Worm (Caenorhabditis elegans): ENCODE results near the gene F19G12.11.

The F19G12.11 gene

ce11 chrX:1426425-1426824 lies at the start of gene F19G12.11:
TSS of gene F19G12.11 (minus strand) at chrX:1426525.
- no peak for TF ChIP-seq nhr-237 (tag; optimal IDR thresholded peaks at IDR 0.05)
- TF ChIP-seq fos-1 (tag; optimal IDR thresholded peaks at IDR 0.05) = no peak
- no peak for TF ChIP-seq daf-12 (tag; optimal IDR thresholded peaks at IDR 0.05)
- no peak for TF ChIP-seq hif-1 (tag; optimal IDR thresholded peaks at IDR 0.05)
- TF ChIP-seq dmd-9 (GFP tag; IDR thresholded peaks at IDR 0.05) = no peak

ce11 chrX:1476005-1476404 lies 49.7 kb upstream of the F19G12.11 start:
- no peak for TF ChIP-seq unc-39 (tag; optimal IDR thresholded peaks at IDR 0.05)
- TF ChIP-seq aha-1 (tag) = peak; percentile 47
- 0 out of 2 replicates have a peak, but pooled peaks have one; percentile 15 for TF ChIP-seq set-16 (GFP tag; IDR thresholded peaks at IDR 0.05)

- TF ChIP-seq nhr-48 (tag; optimal IDR thresholded peaks at IDR 0.05) (no peak), ceh-44 (GFP tag; IDR thresholded peaks at IDR 0.05) (no peak), zfp-2 (tag; optimal IDR thresholded peaks at IDR 0.05) (no peak), ctbp-1 (GFP tag; IDR thresholded peaks at IDR 0.05) (no peak), F26F4.8 (GFP tag; conservative IDR thresholded peaks at IDR 0.05) (no peak), nhr-76 (tag; optimal IDR thresholded peaks at IDR 0.05) (no peak), fos-1 (tag; optimal IDR thresholded peaks at IDR 0.05) (no peak), nhr-42 (GFP tag; IDR thresholded peaks at IDR 0.05) (no peak), ZK337.2 (GFP tag; IDR thresholded peaks at IDR 0.05) (no peak), ceh-28 (tag; optimal IDR thresholded peaks at IDR 0.05) (no peak), daf-16 (GFP tag; optimal IDR thresholded peaks at IDR 0.05) (no peak), daf-16 (tag; optimal IDR thresholded peaks at IDR 0.05) (no peak), nhr-25 (tag; optimal IDR thresholded peaks at IDR 0.05; ENCODE audit: borderline replicate concordance, insufficient read depth) (no peak), nhr-111 (GFP tag; optimal IDR thresholded peaks at IDR 0.05) (no peak), mes-2 (tag; optimal IDR thresholded peaks at IDR 0.05; ENCODE audit: poor library complexity, severe bottlenecking) (no peak), ama-1 (optimal IDR thresholded peaks at IDR 0.05) (no peak), dmd-8 (GFP tag; IDR thresholded peaks at IDR 0.05) (no peak), nhr-28 (tag; optimal IDR thresholded peaks at IDR 0.05) (no peak)
These were observed 47.5 kb upstream of the F19G12.11 start for ce11 chrX:1473794-1474193.

- TF ChIP-seq F26F4.8 (GFP tag; conservative IDR thresholded peaks at IDR 0.05) (no peak), pqm-1 (tag; optimal IDR thresholded peaks at IDR 0.05) (no peak), ceh-82 (tag; optimal IDR thresholded peaks at IDR 0.05) (no peak), fkh-10 (GFP tag; optimal IDR thresholded peaks at IDR 0.05) (no peak), daf-19 (GFP tag; conservative IDR thresholded peaks at IDR 0.05) (no peak), zip-2 (tag; optimal IDR thresholded peaks at IDR 0.05) (no peak), unc-62 (GFP tag; optimal IDR thresholded peaks at IDR 0.05 in 1 of 2) (no peak), unc-62 (tag; optimal IDR thresholded peaks at IDR 0.05) (no peak), aly-2 (tag; optimal IDR thresholded peaks at IDR 0.05) (no peak), F10B5.3 (tag; optimal IDR thresholded peaks at IDR 0.05) (no peak), lin-29 (GFP tag; IDR thresholded peaks at IDR 0.05) (no peak), cey-2 (tag; optimal IDR thresholded peaks at IDR 0.05; ENCODE audit: borderline replicate concordance, insufficient read depth) (no peak), zfp-3 (GFP tag; conservative IDR thresholded peaks at IDR 0.05) (no peak), nhr-77 (tag; optimal IDR thresholded peaks at IDR 0.05) (no peak), nhr-76 (tag; optimal IDR thresholded peaks at IDR 0.05) (no peak), attf-4 (tag; optimal IDR thresholded peaks at IDR 0.05) (no peak), ceh-32 (tag; optimal IDR thresholded peaks at IDR 0.05; ENCODE audit: poor library complexity) (no peak)
These were observed 46.6 kb upstream of the F19G12.11 start, which contains the start of gene D1005.5 for ce11 chrX:1472880-1473279. TSS of gene D1005.5 (minus strand) at chrX:1472980.
